Worm (Caenorhabditis elegans) whole organism, L1 larva: Measurements from ENCODE around the gene ivns-1.
A peak's percentile ranks its signal among the peaks of the same experiment; 100 is the strongest.

Experiments used
- C04F5.9 ChIP-seq: sonication (generic microtip); optimal IDR thresholded peaks from 2 replicates; lab custom pipeline; 2016; ENCODE audit warnings: missing genetic modification characterization, missing compliant biosample characterization
- C16A3.4 ChIP-seq: fragments of 150-350 bp; optimal IDR thresholded peaks from 2 replicates; lab custom pipeline; 2014; ENCODE audit warnings: missing biosample characterization, missing genetic modification characterization
- C34B4.2 ChIP-seq: sonication (generic microtip); optimal IDR thresholded peaks from 2 replicates; lab custom pipeline; 2017; ENCODE audit warnings: mild to moderate bottlenecking, missing genetic modification characterization, missing compliant biosample characterization
- F16B12.6 ChIP-seq: fragments of 150-350 bp; optimal IDR thresholded peaks from 2 replicates; lab custom pipeline; 2014; ENCODE audit warnings: missing biosample characterization, missing genetic modification characterization
- Y116A8C.19 ChIP-seq: sonication (generic microtip); optimal IDR thresholded peaks from 2 replicates; lab custom pipeline; 2016; ENCODE audit warnings: missing compliant biosample characterization, missing genetic modification characterization, borderline replicate concordance
- aha-1 ChIP-seq: fragments of 150-350 bp; optimal IDR thresholded peaks from 2 replicates; lab custom pipeline; 2014; ENCODE audit warnings: missing biosample characterization, missing genetic modification characterization
- alr-1 ChIP-seq: fragments of 200-800 bp; sonication (Bioruptor generic); optimal IDR thresholded peaks from 2 replicates; lab custom pipeline; 2018; ENCODE audit warnings: borderline replicate concordance, mild to moderate bottlenecking, missing genetic modification characterization, missing compliant biosample characterization
- aly-2 ChIP-seq: fragments of 150-350 bp; optimal IDR thresholded peaks from 2 replicates; lab custom pipeline; 2014; ENCODE audit warnings: missing biosample characterization, missing genetic modification characterization
- blmp-1 ChIP-seq: fragments of 150-350 bp; optimal IDR thresholded peaks from 2 replicates; lab custom pipeline; 2014; ENCODE audit warnings: missing biosample characterization, missing genetic modification characterization
- ceh-8 ChIP-seq: fragments of 200-800 bp; sonication (Bioruptor generic); optimal IDR thresholded peaks from 2 replicates; lab custom pipeline; 2018; ENCODE audit warnings: mild to moderate bottlenecking, missing genetic modification characterization, moderate library complexity, missing compliant biosample characterization
- ceh-82 ChIP-seq, 3 experiments: fragments of 150-350 bp in 1 of 3; sonication (generic microtip) in 2 of 3; optimal IDR thresholded peaks; 2 replicates each; lab custom pipeline; 2014 to 2017; ENCODE audit warnings: missing biosample characterization in 3 of 3, missing genetic modification characterization in 3 of 3
- ceh-88 ChIP-seq: fragments of 200-800 bp; sonication (Bioruptor generic); IDR thresholded peaks from 2 replicates; pipeline ENCODE4 v1.3.6; 2022; ENCODE audit warnings: missing genetic modification characterization, missing compliant biosample characterization
- ceh-90 ChIP-seq: sonication (generic microtip); optimal IDR thresholded peaks from 2 replicates; lab custom pipeline; 2016; ENCODE audit warnings: missing genetic modification characterization, missing compliant biosample characterization
- ces-1 ChIP-seq: fragments of 150-350 bp; optimal IDR thresholded peaks from 2 replicates; lab custom pipeline; 2014; ENCODE audit warnings: missing biosample characterization, missing genetic modification reagents, missing genetic modification characterization
- dsc-1 ChIP-seq: sonication (generic microtip); optimal IDR thresholded peaks from 2 replicates; lab custom pipeline; 2016; ENCODE audit warnings: mild to moderate bottlenecking, missing genetic modification characterization, missing compliant biosample characterization
- efl-1 ChIP-seq, 4 experiments: fragments of 150-350 bp; optimal IDR thresholded peaks in 3 of 4; peaks in 1 of 4; 1 replicate in 1 of 4; 2 replicates in 3 of 4; lab custom pipeline; 2014; ENCODE audit warnings: missing biosample characterization in 2 of 4, missing genetic modification characterization in 2 of 4, missing genetic modification reagents in 2 of 4
- elt-2 ChIP-seq: sonication (generic microtip); optimal IDR thresholded peaks from 2 replicates; lab custom pipeline; 2016; ENCODE audit warnings: missing genetic modification characterization, mild to moderate bottlenecking, inconsistent platforms, missing compliant biosample characterization, missing genetic modification reagents
- fkh-10 ChIP-seq: sonication (generic microtip); optimal IDR thresholded peaks from 2 replicates; lab custom pipeline; 2017; ENCODE audit warnings: missing biosample characterization, missing genetic modification reagents, missing genetic modification characterization
- fkh-4 ChIP-seq: sonication (generic microtip); optimal IDR thresholded peaks from 2 replicates; lab custom pipeline; 2016; ENCODE audit warnings: missing compliant biosample characterization, missing genetic modification characterization, borderline replicate concordance
- fkh-8 ChIP-seq: sonication (generic microtip); optimal IDR thresholded peaks from 2 replicates; lab custom pipeline; 2016; ENCODE audit warnings: mild to moderate bottlenecking, missing genetic modification characterization, missing compliant biosample characterization
- fos-1 ChIP-seq: fragments of 150-350 bp; optimal IDR thresholded peaks from 2 replicates; lab custom pipeline; 2014; ENCODE audit warnings: missing biosample characterization, missing genetic modification characterization
- grh-1 ChIP-seq: fragments of 200-800 bp; sonication (Bioruptor generic); IDR thresholded peaks from 2 replicates; pipeline ENCODE4 v1.3.6; 2022; ENCODE audit warnings: missing genetic modification reagents, missing genetic modification characterization, missing compliant biosample characterization
- hlh-4 ChIP-seq: sonication (generic microtip); optimal IDR thresholded peaks from 2 replicates; lab custom pipeline; 2016; ENCODE audit warnings: mild to moderate bottlenecking, missing genetic modification characterization, missing compliant biosample characterization
- hpl-2 ChIP-seq: fragments of 150-350 bp; optimal IDR thresholded peaks from 2 replicates; lab custom pipeline; 2014; ENCODE audit warnings: missing biosample characterization, missing genetic modification reagents, missing genetic modification characterization
- jun-1 ChIP-seq: fragments of 150-350 bp; optimal IDR thresholded peaks from 2 replicates; lab custom pipeline; 2014; ENCODE audit warnings: missing biosample characterization, missing genetic modification reagents, missing genetic modification characterization
- lin-13 ChIP-seq: fragments of 150-350 bp; optimal IDR thresholded peaks from 2 replicates; lab custom pipeline; 2014; ENCODE audit warnings: missing biosample characterization, missing genetic modification reagents, missing genetic modification characterization
- lin-39 ChIP-seq: fragments of 150-350 bp; optimal IDR thresholded peaks from 2 replicates; lab custom pipeline; 2014; ENCODE audit warnings: missing biosample characterization, missing genetic modification reagents, missing genetic modification characterization
- lsy-2 ChIP-seq, 2 experiments: fragments of 150-350 bp; optimal IDR thresholded peaks; 2 replicates each; lab custom pipeline; 2014; ENCODE audit warnings: missing biosample characterization in 2 of 2, missing genetic modification characterization in 2 of 2
- mdl-1 ChIP-seq, 2 experiments: fragments of 150-350 bp; optimal IDR thresholded peaks; 2 replicates each; lab custom pipeline; 2014 to 2017; ENCODE audit warnings: missing biosample characterization in 2 of 2, missing genetic modification characterization in 2 of 2, inconsistent platforms in 1 of 2
- mep-1 ChIP-seq: fragments of 150-350 bp; optimal IDR thresholded peaks from 2 replicates; lab custom pipeline; 2014; ENCODE audit warnings: missing biosample characterization, missing genetic modification characterization
- nhr-11 ChIP-seq: fragments of 150-350 bp; optimal IDR thresholded peaks from 2 replicates; lab custom pipeline; 2014; ENCODE audit warnings: missing biosample characterization, missing genetic modification characterization
- nhr-19 ChIP-seq: fragments of 200-800 bp; sonication (Bioruptor generic); conservative IDR thresholded peaks from 2 replicates; pipeline ENCODE4 v1.3.6; 2022; ENCODE audit warnings: missing genetic modification characterization, missing compliant biosample characterization
- nhr-47 ChIP-seq: sonication (generic microtip); optimal IDR thresholded peaks from 2 replicates; lab custom pipeline; 2016; ENCODE audit warnings: mild to moderate bottlenecking, missing genetic modification characterization, moderate library complexity, missing compliant biosample characterization
- nhr-71 ChIP-seq: sonication (generic microtip); optimal IDR thresholded peaks from 2 replicates; lab custom pipeline; 2016; ENCODE audit warnings: mild to moderate bottlenecking, missing genetic modification characterization, moderate library complexity, missing compliant biosample characterization
- nhr-76 ChIP-seq: sonication (generic microtip); optimal IDR thresholded peaks from 2 replicates; lab custom pipeline; 2017; ENCODE audit warnings: missing biosample characterization, missing genetic modification characterization
- nhr-90 ChIP-seq: sonication (generic microtip); optimal IDR thresholded peaks from 2 replicates; lab custom pipeline; 2016; ENCODE audit warnings: mild to moderate bottlenecking, missing genetic modification characterization, missing compliant biosample characterization; ENCODE audit not compliant: poor library complexity
- rnt-1 ChIP-seq: sonication (generic microtip); optimal IDR thresholded peaks from 2 replicates; lab custom pipeline; 2016; ENCODE audit warnings: mild to moderate bottlenecking, missing genetic modification characterization, moderate library complexity, missing compliant biosample characterization
- skn-1 ChIP-seq: fragments of 150-350 bp; optimal IDR thresholded peaks from 2 replicates; lab custom pipeline; 2014; ENCODE audit warnings: missing biosample characterization, missing genetic modification characterization
- snpc-4 ChIP-seq: fragments of 150-350 bp; optimal IDR thresholded peaks from 2 replicates; lab custom pipeline; 2014; ENCODE audit warnings: missing biosample characterization, missing genetic modification characterization
- snu-23 ChIP-seq: sonication (generic microtip); optimal IDR thresholded peaks from 2 replicates; lab custom pipeline; 2016; ENCODE audit warnings: missing genetic modification characterization, missing compliant biosample characterization
- sox-4 ChIP-seq: sonication (generic microtip); optimal IDR thresholded peaks from 2 replicates; lab custom pipeline; 2016; ENCODE audit warnings: missing genetic modification characterization, missing compliant biosample characterization
- sptf-1 ChIP-seq: fragments of 150-350 bp; optimal IDR thresholded peaks from 2 replicates; lab custom pipeline; 2014; ENCODE audit warnings: missing biosample characterization, missing genetic modification characterization
- tbx-2 ChIP-seq: sonication (generic microtip); optimal IDR thresholded peaks from 2 replicates; lab custom pipeline; 2016; ENCODE audit warnings: missing genetic modification characterization, missing compliant biosample characterization
- tlp-1 ChIP-seq: fragments of 150-350 bp; optimal IDR thresholded peaks from 2 replicates; lab custom pipeline; 2014; ENCODE audit warnings: missing biosample characterization, missing genetic modification characterization
- unc-62 ChIP-seq: fragments of 150-350 bp; optimal IDR thresholded peaks from 2 replicates; lab custom pipeline; 2014; ENCODE audit warnings: missing biosample characterization, missing genetic modification reagents, missing genetic modification characterization
- unc-86 ChIP-seq: sonication (generic microtip); optimal IDR thresholded peaks from 2 replicates; lab custom pipeline; 2016; ENCODE audit warnings: missing genetic modification characterization, missing compliant biosample characterization
- unc-98 ChIP-seq: fragments of 200-800 bp; sonication (Bioruptor generic); IDR thresholded peaks from 2 replicates; pipeline ENCODE4 v1.3.6; 2022; ENCODE audit warnings: missing genetic modification characterization, missing compliant biosample characterization
- xbp-1 ChIP-seq: sonication (generic microtip); optimal IDR thresholded peaks from 2 replicates; lab custom pipeline; 2016; ENCODE audit warnings: missing genetic modification characterization, missing compliant biosample characterization
- zip-4 ChIP-seq: fragments of 200-800 bp; sonication (Bioruptor generic); optimal IDR thresholded peaks from 2 replicates; lab custom pipeline; 2018; ENCODE audit warnings: mild to moderate bottlenecking, missing genetic modification characterization, moderate library complexity, missing compliant biosample characterization
- ztf-11 ChIP-seq, 2 experiments: sonication (generic microtip); optimal IDR thresholded peaks; 2 replicates each; lab custom pipeline; 2016 to 2017; ENCODE audit warnings: missing genetic modification characterization in 2 of 2, missing biosample characterization in 1 of 2, missing compliant biosample characterization in 1 of 2

Gene ivns-1

ce11 chrX:12630556-12630955, 3.6 kb downstream of the ivns-1 start (continued):
- TF ChIP-seq xbp-1 = no peak
- peak; percentile 86 for TF ChIP-seq blmp-1 (tag; lab: Kevin White, UChicago)
- TF ChIP-seq tbx-2 (tag; lab: Kevin White, UChicago) = peak; percentile 30

- TF ChIP-seq fos-1 (tag; lab: Kevin White, UChicago) = no peak
- TF ChIP-seq efl-1 (optimal IDR thresholded peaks at IDR 0.05; lab: Kevin White, UChicago) = no peak
- TF ChIP-seq efl-1 (GFP tag; optimal IDR thresholded peaks at IDR 0.05 in 1 of 2; lab: Kevin White, UChicago) = peak in 1 of 2 experiments; percentile 31
These were observed 4.1 kb downstream of the ivns-1 start for ce11 chrX:12630005-12630404.

- no peak for TF ChIP-seq tlp-1 (tag; lab: Kevin White, UChicago)
- no peak for TF ChIP-seq lin-39 (tag; lab: Kevin White, UChicago)
- TF ChIP-seq ceh-82 (tag; optimal IDR thresholded peaks at IDR 0.05; lab: Kevin White, UChicago) = peak; percentile 27 to 37 (median 33)
- no peak for TF ChIP-seq Y116A8C.19
- no peak for TF ChIP-seq rnt-1
- no peak for TF ChIP-seq jun-1 (tag; lab: Kevin White, UChicago)
- TF ChIP-seq C16A3.4 = no peak
- no peak for TF ChIP-seq nhr-11 (tag; lab: Kevin White, UChicago)
- TF ChIP-seq snu-23 = peak; percentile 35
- TF ChIP-seq grh-1 (GFP tag; lab: Robert Waterston, UW) = no peak
- no peak for TF ChIP-seq skn-1 (tag; lab: Kevin White, UChicago)
- no peak for TF ChIP-seq aha-1 (tag; lab: Kevin White, UChicago)
- TF ChIP-seq nhr-47 = peak; percentile 17
- TF ChIP-seq hpl-2 (GFP tag; lab: Kevin White, UChicago) = no peak
- no peak for TF ChIP-seq zip-4
- TF ChIP-seq F16B12.6 (tag; lab: Kevin White, UChicago) = no peak
- no peak for TF ChIP-seq lin-13
- TF ChIP-seq aly-2 (tag; lab: Kevin White, UChicago) = no peak
- TF ChIP-seq unc-86 (tag; lab: Kevin White, UChicago) = peak; percentile 16
- no peak for TF ChIP-seq nhr-76
- no peak for TF ChIP-seq nhr-19 (GFP tag; lab: Robert Waterston, UW)
- TF ChIP-seq nhr-71 (tag; lab: Kevin White, UChicago) = peak; percentile 35
- TF ChIP-seq ceh-88 (GFP tag; lab: Robert Waterston, UW) = no peak
- no peak for TF ChIP-seq C34B4.2
- no peak for TF ChIP-seq nhr-90 (tag; lab: Kevin White, UChicago)
- TF ChIP-seq tbx-2 (tag; lab: Kevin White, UChicago) = peak; percentile 13
- TF ChIP-seq ceh-8 = no peak
- no peak for TF ChIP-seq sox-4
- TF ChIP-seq unc-98 (GFP tag; lab: Robert Waterston, UW) = no peak
- TF ChIP-seq fkh-8 (tag; lab: Kevin White, UChicago) = no peak
- no peak for TF ChIP-seq xbp-1
- TF ChIP-seq mep-1 (tag; lab: Kevin White, UChicago) = no peak
- no peak for TF ChIP-seq elt-2
- TF ChIP-seq snpc-4 = no peak
- TF ChIP-seq hlh-4 (tag; lab: Kevin White, UChicago) = no peak
- TF ChIP-seq alr-1 = no peak
- TF ChIP-seq C04F5.9 (tag; lab: Kevin White, UChicago) = no peak
- TF ChIP-seq mdl-1 (tag; optimal IDR thresholded peaks at IDR 0.05; lab: Kevin White, UChicago) = peak in 1 of 2 experiments; percentile 50
- no peak for TF ChIP-seq sptf-1
- TF ChIP-seq ztf-11 (tag; optimal IDR thresholded peaks at IDR 0.05; lab: Kevin White, UChicago) = no peak
- TF ChIP-seq ces-1 (GFP tag; lab: Kevin White, UChicago) = no peak
- peak; percentile 62 for TF ChIP-seq fkh-10
- no peak for TF ChIP-seq fkh-4 (tag; lab: Kevin White, UChicago)
- peak; percentile 30 for TF ChIP-seq dsc-1 (tag; lab: Kevin White, UChicago)
- TF ChIP-seq ceh-90 = no peak
- no peak for TF ChIP-seq unc-62 (GFP tag; lab: Kevin White, UChicago)
- peak in 1 of 2 experiments; percentile 29 for TF ChIP-seq lsy-2 (tag; optimal IDR thresholded peaks at IDR 0.05; lab: Kevin White, UChicago)
These were observed 4.9 kb downstream of the ivns-1 start for ce11 chrX:12629257-12629656.
